Worm (Caenorhabditis elegans) whole organism, L4 larva: ENCODE results near the gene acl-6.

Experiments used
- F10B5.3 ChIP-seq: sonication (generic microtip); optimal IDR thresholded peaks from 2 replicates; lab custom pipeline; 2016; ENCODE audit warnings: mild to moderate bottlenecking, missing genetic modification characterization, missing compliant biosample characterization
- F26F4.8 ChIP-seq: fragments of 200-800 bp; sonication (Bioruptor generic); conservative IDR thresholded peaks from 2 replicates; pipeline ENCODE4 v1.3.6; 2022; ENCODE audit warnings: missing genetic modification characterization, missing compliant biosample characterization
- F44E2.7 ChIP-seq: fragments of 200-800 bp; sonication (Bioruptor generic); IDR thresholded peaks from 2 replicates; pipeline ENCODE4 v2.1.2; 2022; ENCODE audit warnings: missing genetic modification characterization, missing compliant biosample characterization
- F49E8.2 ChIP-seq: sonication (generic microtip); optimal IDR thresholded peaks from 2 replicates; lab custom pipeline; 2016; ENCODE audit warnings: missing compliant biosample characterization, mild to moderate bottlenecking, missing genetic modification characterization, borderline replicate concordance
- T20F7.1 ChIP-seq: fragments of 200-800 bp; sonication (Bioruptor generic); optimal IDR thresholded peaks from 2 replicates; lab custom pipeline; 2018; ENCODE audit warnings: mild to moderate bottlenecking, missing genetic modification characterization, missing compliant biosample characterization
- T26A8.4 ChIP-seq: fragments of 200-800 bp; sonication (Bioruptor generic); IDR thresholded peaks from 2 replicates; pipeline ENCODE4 v1.3.6; 2022; ENCODE audit warnings: missing genetic modification characterization, missing compliant biosample characterization
- Y75B8A.6 ChIP-seq: fragments of 200-800 bp; sonication (Bioruptor generic); IDR thresholded peaks from 2 replicates; pipeline ENCODE4 v1.3.6; 2022; ENCODE audit warnings: missing genetic modification reagents, missing genetic modification characterization, missing compliant biosample characterization
- aha-1 ChIP-seq: fragments of 150-350 bp; peaks from one replicate; lab custom pipeline; 2014; ENCODE audit warnings: missing biosample characterization, missing genetic modification characterization
- arid-1 ChIP-seq: fragments of 200-800 bp; sonication (Bioruptor generic); conservative IDR thresholded peaks from 2 replicates; pipeline ENCODE4 v1.3.6; 2022; ENCODE audit warnings: missing genetic modification reagents, missing genetic modification characterization, missing compliant biosample characterization
- ceh-20 ChIP-seq: fragments of 200-800 bp; sonication (Bioruptor generic); IDR thresholded peaks from 2 replicates; pipeline ENCODE4 v1.3.6; 2022; ENCODE audit warnings: missing genetic modification reagents, missing genetic modification characterization, missing compliant biosample characterization
- ceh-28 ChIP-seq: fragments of 150-350 bp; optimal IDR thresholded peaks from 2 replicates; lab custom pipeline; 2014; ENCODE audit warnings: missing biosample characterization, missing genetic modification reagents, missing genetic modification characterization
- ceh-32 ChIP-seq: sonication (generic microtip); optimal IDR thresholded peaks from 2 replicates; lab custom pipeline; 2016; ENCODE audit warnings: mild to moderate bottlenecking, missing genetic modification characterization, missing compliant biosample characterization; ENCODE audit not compliant: poor library complexity
- ces-1 ChIP-seq: fragments of 150-350 bp; sonication (generic microtip); optimal IDR thresholded peaks from 4 replicates; lab custom pipeline; 2014; ENCODE audit warnings: missing biosample characterization, missing genetic modification reagents, missing genetic modification characterization
- cey-2 ChIP-seq: sonication (generic microtip); optimal IDR thresholded peaks from 3 replicates; lab custom pipeline; 2017; ENCODE audit warnings: missing genetic modification characterization, mild to moderate bottlenecking, missing compliant biosample characterization, antibody characterized with exemption, borderline replicate concordance; ENCODE audit not compliant: insufficient read depth
- ctbp-1 ChIP-seq: fragments of 200-800 bp; sonication (Bioruptor generic); IDR thresholded peaks from 2 replicates; pipeline ENCODE4 v1.3.6; 2022; ENCODE audit warnings: missing genetic modification reagents, missing genetic modification characterization, missing compliant biosample characterization
- daf-16 ChIP-seq, 3 experiments: sonication (generic microtip); optimal IDR thresholded peaks; 2 replicates each; lab custom pipeline; 2016 to 2017; ENCODE audit warnings: missing genetic modification characterization in 3 of 3, missing genetic modification reagents in 3 of 3, mild to moderate bottlenecking in 2 of 3, missing compliant biosample characterization in 2 of 3, missing biosample characterization in 1 of 3, moderate library complexity in 1 of 3
- dmd-6 ChIP-seq: fragments of 200-800 bp; sonication (Bioruptor generic); IDR thresholded peaks from 2 replicates; pipeline ENCODE4 v1.3.6; 2022; ENCODE audit warnings: missing genetic modification reagents, missing genetic modification characterization, missing compliant biosample characterization
- dmd-8 ChIP-seq: fragments of 200-800 bp; sonication (Bioruptor generic); IDR thresholded peaks from 2 replicates; pipeline ENCODE4 v1.3.6; 2022; ENCODE audit warnings: missing genetic modification characterization, missing compliant biosample characterization
- dmd-9 ChIP-seq: fragments of 200-800 bp; sonication (Bioruptor generic); IDR thresholded peaks from 2 replicates; pipeline ENCODE4 v1.3.6; 2022; ENCODE audit warnings: missing genetic modification reagents, missing genetic modification characterization, missing compliant biosample characterization
- duxl-1 ChIP-seq: sonication (generic microtip); optimal IDR thresholded peaks from 2 replicates; lab custom pipeline; 2016; ENCODE audit warnings: mild to moderate bottlenecking, missing genetic modification characterization, moderate library complexity, missing compliant biosample characterization; ENCODE audit not compliant: poor library complexity
- dve-1 ChIP-seq: sonication (generic microtip); optimal IDR thresholded peaks from 2 replicates; lab custom pipeline; 2017; ENCODE audit warnings: antibody characterized with exemption, mild to moderate bottlenecking, missing genetic modification characterization, missing compliant biosample characterization; ENCODE audit not compliant: insufficient read depth
- egl-27 ChIP-seq: sonication (generic microtip); optimal IDR thresholded peaks from 3 replicates; lab custom pipeline; 2017; ENCODE audit warnings: missing biosample characterization, missing genetic modification reagents, missing genetic modification characterization
- fkh-10 ChIP-seq: fragments of 150-350 bp; optimal IDR thresholded peaks from 2 replicates; lab custom pipeline; 2014; ENCODE audit warnings: missing biosample characterization, missing genetic modification reagents, missing genetic modification characterization
- hmg-1.1 ChIP-seq: fragments of 200-800 bp; sonication (Bioruptor generic); IDR thresholded peaks from 2 replicates; pipeline ENCODE4 v1.3.6; 2022; ENCODE audit warnings: missing genetic modification reagents, missing genetic modification characterization, missing compliant biosample characterization
- jun-1 ChIP-seq: fragments of 150-350 bp; optimal IDR thresholded peaks from 2 replicates; lab custom pipeline; 2014; ENCODE audit warnings: missing biosample characterization, missing genetic modification reagents, missing genetic modification characterization
- lin-15B ChIP-seq: fragments of 150-350 bp; sonication (generic microtip); optimal IDR thresholded peaks from 3 replicates; lab custom pipeline; 2014; ENCODE audit warnings: missing biosample characterization, missing genetic modification characterization
- lin-29 ChIP-seq: fragments of 200-800 bp; sonication (Bioruptor generic); IDR thresholded peaks from 2 replicates; pipeline ENCODE4 v1.3.6; 2022; ENCODE audit warnings: missing genetic modification reagents, missing genetic modification characterization, missing compliant biosample characterization
- lin-38 ChIP-seq: fragments of 200-800 bp; sonication (Bioruptor generic); IDR thresholded peaks from 2 replicates; pipeline ENCODE4 v1.3.6; 2022; ENCODE audit warnings: missing genetic modification reagents, missing genetic modification characterization, missing compliant biosample characterization
- madf-9 ChIP-seq: fragments of 200-800 bp; sonication (Bioruptor generic); conservative IDR thresholded peaks from 2 replicates; pipeline ENCODE4 v1.3.6; 2022; ENCODE audit warnings: missing genetic modification reagents, missing genetic modification characterization, missing compliant biosample characterization
- mdt-29 ChIP-seq: fragments of 200-800 bp; sonication (Bioruptor generic); IDR thresholded peaks from 2 replicates; pipeline ENCODE4 v1.3.6; 2022; ENCODE audit warnings: missing genetic modification reagents, missing genetic modification characterization, missing compliant biosample characterization
- mep-1 ChIP-seq: fragments of 150-350 bp; sonication (generic microtip); optimal IDR thresholded peaks from 3 replicates; lab custom pipeline; 2014; ENCODE audit warnings: missing biosample characterization, missing genetic modification characterization
- mxl-3 ChIP-seq: fragments of 200-800 bp; sonication (Bioruptor generic); optimal IDR thresholded peaks from 2 replicates; lab custom pipeline; 2018; ENCODE audit warnings: mild to moderate bottlenecking, missing genetic modification characterization, missing compliant biosample characterization
- nhr-10 ChIP-seq: fragments of 150-350 bp; optimal IDR thresholded peaks from 2 replicates; lab custom pipeline; 2014; ENCODE audit warnings: missing biosample characterization, missing genetic modification characterization
- nhr-111 ChIP-seq: fragments of 200-800 bp; sonication (Bioruptor generic); optimal IDR thresholded peaks from 2 replicates; lab custom pipeline; 2018; ENCODE audit warnings: mild to moderate bottlenecking, missing genetic modification characterization, missing compliant biosample characterization
- nhr-25 ChIP-seq: sonication (generic microtip); optimal IDR thresholded peaks from 2 replicates; lab custom pipeline; 2017; ENCODE audit warnings: missing genetic modification characterization, mild to moderate bottlenecking, missing compliant biosample characterization, antibody characterized with exemption, moderate library complexity, borderline replicate concordance; ENCODE audit not compliant: insufficient read depth
- nhr-28 ChIP-seq: fragments of 150-350 bp; optimal IDR thresholded peaks from 2 replicates; lab custom pipeline; 2014; ENCODE audit warnings: missing biosample characterization, missing genetic modification characterization
- nhr-41 ChIP-seq: fragments of 200-800 bp; sonication (Bioruptor generic); IDR thresholded peaks from 2 replicates; pipeline ENCODE4 v1.3.6; 2022; ENCODE audit warnings: missing genetic modification reagents, missing genetic modification characterization, missing compliant biosample characterization
- nhr-48 ChIP-seq: sonication (generic microtip); optimal IDR thresholded peaks from 2 replicates; lab custom pipeline; 2016; ENCODE audit warnings: mild to moderate bottlenecking, missing genetic modification characterization, missing compliant biosample characterization
- nhr-76 ChIP-seq: fragments of 150-350 bp; optimal IDR thresholded peaks from 2 replicates; lab custom pipeline; 2014; ENCODE audit warnings: missing biosample characterization, missing genetic modification characterization
- nhr-77 ChIP-seq: fragments of 150-350 bp; optimal IDR thresholded peaks from 2 replicates; lab custom pipeline; 2014; ENCODE audit warnings: missing biosample characterization, missing genetic modification characterization
- php-3 ChIP-seq: fragments of 200-800 bp; sonication (Bioruptor generic); IDR thresholded peaks from 2 replicates; pipeline ENCODE4 v1.3.6; 2022; ENCODE audit warnings: missing genetic modification reagents, missing genetic modification characterization, missing compliant biosample characterization
- pqm-1 ChIP-seq: sonication (generic microtip); optimal IDR thresholded peaks from 2 replicates; lab custom pipeline; 2017; ENCODE audit warnings: missing biosample characterization, missing genetic modification characterization
- rbr-2 ChIP-seq: sonication (generic microtip); optimal IDR thresholded peaks from 2 replicates; lab custom pipeline; 2016; ENCODE audit warnings: missing genotype, missing genetic modification characterization, missing compliant biosample characterization
- saeg-2 ChIP-seq: fragments of 200-800 bp; sonication (Bioruptor generic); IDR thresholded peaks from 2 replicates; pipeline ENCODE4 v1.3.6; 2022; ENCODE audit warnings: missing genetic modification reagents, missing genetic modification characterization, missing compliant biosample characterization
- set-16 ChIP-seq: fragments of 200-800 bp; sonication (Bioruptor generic); IDR thresholded peaks from 2 replicates; pipeline ENCODE4 v1.3.6; 2022; ENCODE audit warnings: missing genetic modification reagents, missing genetic modification characterization, missing compliant biosample characterization
- spr-3 ChIP-seq: fragments of 200-800 bp; sonication (Bioruptor generic); optimal IDR thresholded peaks from 2 replicates; lab custom pipeline; 2018; ENCODE audit warnings: mild to moderate bottlenecking, missing genetic modification characterization, missing compliant biosample characterization
- tra-1 ChIP-seq: fragments of 200-800 bp; sonication (Bioruptor generic); IDR thresholded peaks from 2 replicates; pipeline ENCODE4 v1.3.6; 2022; ENCODE audit warnings: missing genetic modification reagents, missing genetic modification characterization, missing compliant biosample characterization
- unc-39 ChIP-seq: sonication (generic microtip); optimal IDR thresholded peaks from 2 replicates; lab custom pipeline; 2017; ENCODE audit warnings: missing biosample characterization, missing genetic modification characterization
- zag-1 ChIP-seq: fragments of 150-350 bp; optimal IDR thresholded peaks from 2 replicates; lab custom pipeline; 2014; ENCODE audit warnings: missing biosample characterization, missing genetic modification characterization
- zfp-3 ChIP-seq: fragments of 200-800 bp; sonication (Bioruptor generic); conservative IDR thresholded peaks from 2 replicates; pipeline ENCODE4 v1.3.6; 2022; ENCODE audit warnings: missing genetic modification reagents, missing genetic modification characterization, missing compliant biosample characterization
- zip-2 ChIP-seq: fragments of 150-350 bp; optimal IDR thresholded peaks from 2 replicates; lab custom pipeline; 2014; ENCODE audit warnings: missing biosample characterization, missing genetic modification characterization

acl-6 gene

DNA sequence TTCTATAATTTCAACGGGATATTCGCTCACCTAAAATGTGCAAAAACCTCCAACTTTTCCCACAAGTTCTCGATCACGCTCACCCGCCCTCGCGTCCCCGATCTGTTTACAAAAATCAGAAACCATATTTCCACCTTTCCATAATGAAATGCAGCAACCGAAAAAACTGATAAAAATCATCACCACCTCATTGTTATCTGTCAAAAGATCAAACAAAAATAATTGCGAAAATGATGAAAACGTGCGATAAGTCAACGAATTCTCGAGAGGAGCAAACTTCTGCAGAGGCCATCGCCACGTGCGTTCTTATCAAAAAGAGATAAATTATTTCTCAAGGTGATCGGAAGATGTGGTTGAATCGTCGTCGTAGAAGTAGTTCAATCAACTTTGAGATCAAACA, 8.2 kb upstream of the acl-6 start:
- peak; percentile 85 for TF ChIP-seq tra-1 (GFP tag; lab: Robert Waterston, UW)
- TF ChIP-seq dve-1 (tag; lab: Kevin White, UChicago): peak; percentile 81
- TF ChIP-seq F10B5.3 (tag; lab: Kevin White, UChicago): no peak
- TF ChIP-seq dmd-8 (GFP tag; lab: Robert Waterston, UW): no peak
- peak; percentile 39 for TF ChIP-seq nhr-48 (tag; lab: Kevin White, UChicago)
- TF ChIP-seq nhr-76 (tag; lab: Kevin White, UChicago): no peak
- TF ChIP-seq nhr-25 (tag; lab: Kevin White, UChicago): peak; percentile 80
- TF ChIP-seq hmg-1.1 (GFP tag; lab: Robert Waterston, UW): no peak
- no peak for TF ChIP-seq ces-1
- 0 out of 2 replicates have a peak, but pooled peaks have one; percentile 16 for TF ChIP-seq php-3 (GFP tag; lab: Robert Waterston, UW)
- TF ChIP-seq arid-1: no peak
- TF ChIP-seq aha-1 (tag; lab: Kevin White, UChicago): peak; percentile 53
- TF ChIP-seq dmd-6 (GFP tag; lab: Robert Waterston, UW): peak; percentile 95
- TF ChIP-seq ctbp-1 (GFP tag; lab: Robert Waterston, UW): no peak
- no peak for TF ChIP-seq zag-1 (tag; lab: Kevin White, UChicago)
- TF ChIP-seq mep-1: no peak
- TF ChIP-seq nhr-28 (tag; lab: Kevin White, UChicago): peak; percentile 88
- no peak for TF ChIP-seq zfp-3 (GFP tag; lab: Robert Waterston, UW)
- TF ChIP-seq daf-16 (GFP tag; optimal IDR thresholded peaks at IDR 0.05; lab: Kevin White, UChicago): no peak
- TF ChIP-seq daf-16 (tag; optimal IDR thresholded peaks at IDR 0.05; lab: Kevin White, UChicago): peak; percentile 80
- no peak for TF ChIP-seq F49E8.2
- TF ChIP-seq Y75B8A.6 (GFP tag; lab: Robert Waterston, UW): no peak
- TF ChIP-seq mdt-29 (GFP tag; lab: Robert Waterston, UW): no peak
- no peak for TF ChIP-seq T26A8.4 (GFP tag; lab: Robert Waterston, UW)
- peak; percentile 32 for TF ChIP-seq nhr-77 (tag; lab: Kevin White, UChicago)
- TF ChIP-seq ceh-28: no peak
- no peak for TF ChIP-seq lin-15B (tag; lab: Kevin White, UChicago)
- TF ChIP-seq ceh-20 (GFP tag; lab: Robert Waterston, UW): peak; percentile 79
- no peak for TF ChIP-seq saeg-2 (GFP tag; lab: Robert Waterston, UW)
- TF ChIP-seq cey-2: no peak
- no peak for TF ChIP-seq zip-2 (tag; lab: Kevin White, UChicago)
- no peak for TF ChIP-seq rbr-2 (tag; lab: Kevin White, UChicago)
- no peak for TF ChIP-seq dmd-9
- TF ChIP-seq nhr-41 (GFP tag; lab: Robert Waterston, UW): no peak
- TF ChIP-seq madf-9 (GFP tag; lab: Robert Waterston, UW): no peak
- peak; percentile 67 for TF ChIP-seq pqm-1 (tag; lab: Kevin White, UChicago)
- no peak for TF ChIP-seq unc-39 (tag; lab: Kevin White, UChicago)
- no peak for TF ChIP-seq jun-1 (tag; lab: Kevin White, UChicago)
- TF ChIP-seq mxl-3: peak; percentile 96
- no peak for TF ChIP-seq lin-38 (GFP tag; lab: Robert Waterston, UW)
- no peak for TF ChIP-seq set-16 (GFP tag; lab: Robert Waterston, UW)
- no peak for TF ChIP-seq spr-3
- no peak for TF ChIP-seq nhr-111 (GFP tag; lab: Kevin White, UChicago)
- TF ChIP-seq F44E2.7: no peak
- no peak for TF ChIP-seq duxl-1 (tag; lab: Kevin White, UChicago)
- no peak for TF ChIP-seq ceh-32
- TF ChIP-seq lin-29 (GFP tag; lab: Robert Waterston, UW): no peak
- TF ChIP-seq egl-27: no peak
- TF ChIP-seq fkh-10 (GFP tag; lab: Kevin White, UChicago): no peak
- peak; percentile 34 for TF ChIP-seq nhr-10 (tag; lab: Kevin White, UChicago)
- no peak for TF ChIP-seq F26F4.8
- TF ChIP-seq T20F7.1 (GFP tag; lab: Kevin White, UChicago): no peak
